Fruit fly (Drosophila melanogaster): Measurements from ENCODE around the gene Or65b.
A peak's percentile ranks its signal among the peaks of the same experiment; 100 is the strongest.

The Or65b gene

dm6 chr3L:6325312-6325711 is at the start of gene Or65b:
TSS of gene Or65b (plus strand) at chr3L:6325612.
- TF ChIP-seq HLH106 (tag; optimal IDR thresholded peaks at IDR 0.05), result no peak
- TF ChIP-seq dmrt93B (GFP tag; optimal IDR thresholded peaks at IDR 0.05), result no peak
- no peak for TF ChIP-seq Vsx2 (GFP tag; optimal IDR thresholded peaks at IDR 0.05; ENCODE audit: partially characterized antibody)
- no peak for TF ChIP-seq dl (GFP tag; optimal IDR thresholded peaks at IDR 0.05; ENCODE audit: insufficient read depth in 1 of 2, partially characterized antibody in 2 of 2)
- TF ChIP-seq Hnf4 (GFP tag; optimal IDR thresholded peaks at IDR 0.05), result no peak
- no peak for TF ChIP-seq dsf (GFP tag; optimal IDR thresholded peaks at IDR 0.05; ENCODE audit: borderline replicate concordance)
- TF ChIP-seq Hr83 (GFP tag; optimal IDR thresholded peaks at IDR 0.05; ENCODE audit: poor library complexity, severe bottlenecking), result no peak
- TF ChIP-seq foxo (GFP tag; optimal IDR thresholded peaks at IDR 0.05), result no peak
- TF ChIP-seq OdsH (GFP tag; optimal IDR thresholded peaks at IDR 0.05), result no peak
- no peak for TF ChIP-seq fru (GFP tag; optimal IDR thresholded peaks at IDR 0.05)
- no peak for TF ChIP-seq woc (GFP tag; optimal IDR thresholded peaks at IDR 0.05)

DNA sequence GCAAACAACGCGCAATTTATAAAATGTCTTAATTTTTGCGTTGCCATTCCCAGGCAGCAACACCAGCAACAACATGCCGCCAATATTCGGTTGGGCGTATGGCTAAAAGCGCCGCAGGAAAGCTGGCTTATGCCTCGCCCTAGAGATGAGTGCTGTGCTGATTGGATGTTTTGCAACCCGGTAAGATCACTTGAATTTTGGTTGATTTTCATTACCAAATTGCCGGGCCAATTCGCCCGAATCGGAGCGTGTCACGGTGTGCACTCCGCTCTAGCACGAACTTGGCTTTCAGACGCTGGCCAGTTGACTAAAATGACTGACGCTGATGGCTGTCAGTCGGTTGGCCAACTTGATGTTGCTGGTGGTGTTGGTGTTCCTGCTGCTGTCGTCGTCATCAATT is 40.0 kb upstream of the Or65b start:
- no peak for TF ChIP-seq Dfd (GFP tag; optimal IDR thresholded peaks at IDR 0.05)
- TF ChIP-seq br (GFP tag; optimal IDR thresholded peaks at IDR 0.05), result peak; percentile 63
- TF ChIP-seq psq (GFP tag; optimal IDR thresholded peaks at IDR 0.05), result peak; percentile 46
- TF ChIP-seq Hnf4 (GFP tag; optimal IDR thresholded peaks at IDR 0.05), result peak; percentile 38
- TF ChIP-seq sv (GFP tag; optimal IDR thresholded peaks at IDR 0.05), result no peak
- TF ChIP-seq CrebA (GFP tag; optimal IDR thresholded peaks at IDR 0.05; ENCODE audit: borderline replicate concordance), result no peak
- TF ChIP-seq Jra (GFP tag; optimal IDR thresholded peaks at IDR 0.05), result peak; percentile 50
- no peak for TF ChIP-seq dl (GFP tag; optimal IDR thresholded peaks at IDR 0.05; ENCODE audit: insufficient read depth in 1 of 2, partially characterized antibody in 2 of 2)
- TF ChIP-seq sage (GFP tag; optimal IDR thresholded peaks at IDR 0.05), result peak; percentile 12
- TF ChIP-seq jim (GFP tag; optimal IDR thresholded peaks at IDR 0.05), result no peak
- no peak for TF ChIP-seq Hr83 (GFP tag; optimal IDR thresholded peaks at IDR 0.05; ENCODE audit: poor library complexity, severe bottlenecking)
- TF ChIP-seq Hr78 (GFP tag; optimal IDR thresholded peaks at IDR 0.05), result no peak
- peak in 1 of 2 experiments; percentile 63 for TF ChIP-seq foxo (GFP tag; optimal IDR thresholded peaks at IDR 0.05)
- peak; percentile 55 for TF ChIP-seq Sp1 (GFP tag; optimal IDR thresholded peaks at IDR 0.05)
- TF ChIP-seq dsf (GFP tag; optimal IDR thresholded peaks at IDR 0.05; ENCODE audit: borderline replicate concordance), result no peak
- TF ChIP-seq HLH106 (tag; optimal IDR thresholded peaks at IDR 0.05), result peak; percentile 69
- peak; percentile 42 for TF ChIP-seq CG9705 (GFP tag; optimal IDR thresholded peaks at IDR 0.05)
- no peak for TF ChIP-seq N (GFP tag; optimal IDR thresholded peaks at IDR 0.05)
- TF ChIP-seq tai (GFP tag; optimal IDR thresholded peaks at IDR 0.05), result no peak
- no peak for TF ChIP-seq Mio (GFP tag; optimal IDR thresholded peaks at IDR 0.05)
- TF ChIP-seq lola (GFP tag; optimal IDR thresholded peaks at IDR 0.05), result no peak
- no peak for TF ChIP-seq Rel (GFP tag; optimal IDR thresholded peaks at IDR 0.05)
- TF ChIP-seq Rel (tag; optimal IDR thresholded peaks at IDR 0.05), result no peak
- no peak for TF ChIP-seq Dif (GFP tag; optimal IDR thresholded peaks at IDR 0.05; ENCODE audit: partially characterized antibody)
- TF ChIP-seq ey (GFP tag; optimal IDR thresholded peaks at IDR 0.05), result peak; percentile 61
- TF ChIP-seq woc (GFP tag; optimal IDR thresholded peaks at IDR 0.05), result peak; percentile 71
- peak; percentile 42 for TF ChIP-seq dmrt93B (GFP tag; optimal IDR thresholded peaks at IDR 0.05)
- TF ChIP-seq GATAd (GFP tag; optimal IDR thresholded peaks at IDR 0.05), result no peak
- no peak for TF ChIP-seq Abd-B (GFP tag; optimal IDR thresholded peaks at IDR 0.05)
- TF ChIP-seq h (GFP tag; optimal IDR thresholded peaks at IDR 0.05), result peak; percentile 73
- TF ChIP-seq CG32264 (GFP tag; optimal IDR thresholded peaks at IDR 0.05), result no peak
- no peak for TF ChIP-seq Vsx2 (GFP tag; optimal IDR thresholded peaks at IDR 0.05; ENCODE audit: partially characterized antibody)
- TF ChIP-seq usp (GFP tag; optimal IDR thresholded peaks at IDR 0.05), result no peak
- peak; percentile 60 for TF ChIP-seq OdsH (GFP tag; optimal IDR thresholded peaks at IDR 0.05)
- TF ChIP-seq Myc (optimal IDR thresholded peaks at IDR 0.05), result no peak
- TF ChIP-seq rgr (GFP tag; optimal IDR thresholded peaks at IDR 0.05), result peak; percentile 54
- peak; percentile 64 for TF ChIP-seq fru (GFP tag; optimal IDR thresholded peaks at IDR 0.05)
- TF ChIP-seq brk (GFP tag; optimal IDR thresholded peaks at IDR 0.05), result peak; percentile 30
- TF ChIP-seq pan (optimal IDR thresholded peaks at IDR 0.05), result no peak

DNA sequence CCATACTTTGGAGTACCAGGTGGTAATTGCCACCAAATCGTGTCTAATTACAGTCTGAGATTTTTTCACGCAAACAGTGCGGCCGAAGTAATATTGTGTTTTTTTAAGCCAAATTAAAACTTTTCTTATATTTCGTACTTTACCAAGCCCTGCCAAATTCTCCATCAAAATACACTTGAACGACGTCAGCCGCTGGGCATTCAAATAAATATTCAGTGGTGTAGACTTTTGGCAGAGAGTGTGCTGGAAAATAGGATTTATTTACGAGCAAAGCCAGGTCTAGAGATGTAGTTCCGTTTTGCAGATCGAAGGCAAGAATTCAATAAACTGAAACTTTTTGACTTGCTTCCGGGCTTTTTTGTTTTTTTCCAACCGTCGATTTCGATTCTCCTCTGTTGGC is 28.8 kb upstream of the Or65b start:
- no peak for TF ChIP-seq CG32264 (GFP tag; optimal IDR thresholded peaks at IDR 0.05)

Data from whole organism, wandering third instar larva.